Worm (Caenorhabditis elegans): Measurements from ENCODE around the gene ZC190.7.

ZC190.7 gene

ce11 chrV:8663023-8663422 is 23.6 kb downstream of the ZC190.7 start:
- TF ChIP-seq T26A8.4 (GFP tag; IDR thresholded peaks at IDR 0.05) (no peak), mep-1 (tag; optimal IDR thresholded peaks at IDR 0.05) (peak; percentile 17), set-16 (GFP tag; IDR thresholded peaks at IDR 0.05) (peak; percentile 40), mxl-2 (GFP tag; conservative IDR thresholded peaks at IDR 0.05) (no peak), fkh-10 (GFP tag; optimal IDR thresholded peaks at IDR 0.05) (no peak), Y105C5A.15 (GFP tag; IDR thresholded peaks at IDR 0.05) (no peak), daf-16 (GFP tag; optimal IDR thresholded peaks at IDR 0.05) (no peak), daf-16 (tag; optimal IDR thresholded peaks at IDR 0.05) (no peak), unc-130 (GFP tag; optimal IDR thresholded peaks at IDR 0.05) (no peak), mdl-1 (tag; optimal IDR thresholded peaks at IDR 0.05) (peak in 1 of 2 experiments; percentile 54), nhr-11 (tag; optimal IDR thresholded peaks at IDR 0.05) (no peak), dmd-9 (GFP tag; IDR thresholded peaks at IDR 0.05) (no peak), F37D6.2 (tag; optimal IDR thresholded peaks at IDR 0.05) (no peak), skn-1 (tag; optimal IDR thresholded peaks at IDR 0.05) (no peak), nhr-111 (GFP tag; optimal IDR thresholded peaks at IDR 0.05) (no peak), hlh-30 (tag; optimal IDR thresholded peaks at IDR 0.05; ENCODE audit: insufficient read depth) (peak; percentile 62), ceh-20 (GFP tag; IDR thresholded peaks at IDR 0.05) (no peak), unc-62 (GFP tag; optimal IDR thresholded peaks at IDR 0.05 in 1 of 2) (peak in 1 of 2 experiments; percentile 96), unc-62 (tag; optimal IDR thresholded peaks at IDR 0.05) (no peak), lin-39 (tag; optimal IDR thresholded peaks at IDR 0.05) (no peak), jun-1 (tag; optimal IDR thresholded peaks at IDR 0.05) (no peak), nhr-42 (GFP tag; IDR thresholded peaks at IDR 0.05) (no peak), rbr-2 (tag; optimal IDR thresholded peaks at IDR 0.05) (peak; percentile 8), R02D3.7 (tag; optimal IDR thresholded peaks at IDR 0.05) (no peak), snpc-1.2 (GFP tag; IDR thresholded peaks at IDR 0.05) (no peak), arid-1 (GFP tag; conservative IDR thresholded peaks at IDR 0.05) (no peak), daf-8 (GFP tag; IDR thresholded peaks at IDR 0.05) (no peak), hlh-11 (tag; optimal IDR thresholded peaks at IDR 0.05) (peak; percentile 45), mes-2 (tag; optimal IDR thresholded peaks at IDR 0.05; ENCODE audit: poor library complexity, severe bottlenecking) (peak; percentile 10), nhr-10 (tag; optimal IDR thresholded peaks at IDR 0.05) (no peak), Y5F2A.4 (GFP tag; optimal IDR thresholded peaks at IDR 0.05) (no peak), nhr-48 (tag; optimal IDR thresholded peaks at IDR 0.05) (peak; percentile 10), Y75B8A.6 (GFP tag; IDR thresholded peaks at IDR 0.05) (no peak), saeg-2 (GFP tag; IDR thresholded peaks at IDR 0.05) (no peak), ceh-28 (tag; optimal IDR thresholded peaks at IDR 0.05) (no peak), ctbp-1 (GFP tag; IDR thresholded peaks at IDR 0.05) (no peak), zip-11 (GFP tag; IDR thresholded peaks at IDR 0.05) (no peak), madf-9 (GFP tag; conservative IDR thresholded peaks at IDR 0.05) (no peak), nhr-41 (GFP tag; IDR thresholded peaks at IDR 0.05) (no peak), Y48G9A.11 (GFP tag; IDR thresholded peaks at IDR 0.05) (no peak), zip-2 (tag; optimal IDR thresholded peaks at IDR 0.05) (no peak), lsy-2 (tag; optimal IDR thresholded peaks at IDR 0.05) (peak in 1 of 2 experiments; percentile 28), tag-97 (GFP tag; IDR thresholded peaks at IDR 0.05) (no peak), nhr-102 (tag; optimal IDR thresholded peaks at IDR 0.05) (no peak), ztf-7 (tag; optimal IDR thresholded peaks at IDR 0.05) (no peak), dmd-6 (GFP tag; IDR thresholded peaks at IDR 0.05) (no peak), ama-1 (optimal IDR thresholded peaks at IDR 0.05) (no peak), attf-4 (tag; optimal IDR thresholded peaks at IDR 0.05) (no peak), F44E2.7 (GFP tag; IDR thresholded peaks at IDR 0.05) (no peak), ceh-82 (tag; optimal IDR thresholded peaks at IDR 0.05) (no peak), dmd-8 (GFP tag; IDR thresholded peaks at IDR 0.05) (no peak), fos-1 (tag; optimal IDR thresholded peaks at IDR 0.05) (no peak), lir-3 (tag; optimal IDR thresholded peaks at IDR 0.05) (no peak), mxl-3 (GFP tag; optimal IDR thresholded peaks at IDR 0.05) (no peak)

All from whole organism, L4 larva.